Worm (Caenorhabditis elegans): ENCODE results near the gene Y71H2AL.2.

DNA sequence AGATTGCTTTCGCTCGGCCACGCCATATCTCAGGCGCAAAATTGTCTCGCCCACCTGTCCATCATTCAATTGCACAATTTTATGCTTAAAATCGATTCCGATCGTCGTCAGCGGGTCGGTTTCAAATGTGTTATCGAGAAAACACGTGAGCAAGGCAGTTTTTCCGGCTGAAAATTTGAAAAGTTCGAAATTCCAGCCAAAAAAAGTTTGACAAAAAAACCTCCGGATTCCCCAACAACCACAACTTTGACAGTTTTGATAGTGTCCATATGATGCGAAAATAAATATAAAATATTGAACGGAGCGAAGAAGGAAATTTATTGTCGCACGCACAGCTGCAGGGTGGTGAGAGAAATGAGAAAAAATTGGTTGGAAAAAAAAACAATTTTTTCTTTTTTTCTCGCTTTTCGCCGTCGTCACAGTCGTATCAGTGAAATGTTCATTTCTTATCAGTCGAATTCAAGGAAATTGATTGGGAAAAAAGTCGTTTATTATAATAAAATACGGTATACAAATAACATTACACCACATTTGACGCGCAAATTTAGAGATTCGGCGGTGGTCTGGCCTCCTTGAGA is 47.5 kb downstream of the Y71H2AL.2 start, which contains the start of gene Y71H2AM.12:
- TF ChIP-seq unc-30 (tag; optimal IDR thresholded peaks at IDR 0.05) (no peak), nhr-28 (tag; optimal IDR thresholded peaks at IDR 0.05) (no peak), skn-1 (tag; optimal IDR thresholded peaks at IDR 0.05) (no peak), nhr-12 (tag; optimal IDR thresholded peaks at IDR 0.05) (no peak), ama-1 (optimal IDR thresholded peaks at IDR 0.05) (no peak), tbx-2 (tag; optimal IDR thresholded peaks at IDR 0.05) (no peak), ceh-82 (tag; optimal IDR thresholded peaks at IDR 0.05) (no peak)
